Fruit fly (Drosophila melanogaster): Measurements from ENCODE around the gene wtrw.

- TF ChIP-seq CG5204 (GFP tag; optimal IDR thresholded peaks at IDR 0.05), result no peak
- TF ChIP-seq kay (GFP tag; ENCODE audit: borderline replicate concordance), result no peak
- TF ChIP-seq CG7045 (GFP tag; optimal IDR thresholded peaks at IDR 0.05), result no peak
- TF ChIP-seq CG14711 (tag; optimal IDR thresholded peaks at IDR 0.05), result no peak
- no peak for TF ChIP-seq CG7101 (tag; optimal IDR thresholded peaks at IDR 0.05)
- TF ChIP-seq Hr96 (GFP tag; optimal IDR thresholded peaks at IDR 0.05), result no peak
- TF ChIP-seq Clk (GFP tag; optimal IDR thresholded peaks at IDR 0.05), result no peak
Observed at dm6 chr3R:7926354-7926753, 35.2 kb downstream of the wtrw start.

Data from whole organism, adult.